Worm (Caenorhabditis elegans) whole organism, late embryonic: ENCODE results near the gene F28B1.9.

Source experiments
- C38D4.7 ChIP-seq: fragments of 200-800 bp; sonication (Bioruptor generic); optimal IDR thresholded peaks from 2 replicates; lab custom pipeline; 2018; ENCODE audit warnings: mild to moderate bottlenecking, missing genetic modification characterization, moderate library complexity, missing compliant biosample characterization
- F13H6.1 ChIP-seq: sonication (generic microtip); optimal IDR thresholded peaks from 2 replicates; lab custom pipeline; 2016; ENCODE audit warnings: missing genetic modification characterization, missing compliant biosample characterization
- lin-11 ChIP-seq: fragments of 200-800 bp; sonication (Bioruptor generic); optimal IDR thresholded peaks from 2 replicates; lab custom pipeline; 2018; ENCODE audit warnings: mild to moderate bottlenecking, missing genetic modification characterization, missing compliant biosample characterization
- pag-3 ChIP-seq: sonication (generic microtip); optimal IDR thresholded peaks from 2 replicates; lab custom pipeline; 2016; ENCODE audit warnings: missing compliant biosample characterization, missing genetic modification characterization, borderline replicate concordance
- pqm-1 ChIP-seq: sonication (generic microtip); optimal IDR thresholded peaks from 2 replicates; lab custom pipeline; 2016; ENCODE audit warnings: missing genetic modification characterization, missing compliant biosample characterization
- ref-2 ChIP-seq: sonication (generic microtip); optimal IDR thresholded peaks from 2 replicates; lab custom pipeline; 2016; ENCODE audit warnings: missing genetic modification characterization, missing compliant biosample characterization
- rnt-1 ChIP-seq: sonication (generic microtip); optimal IDR thresholded peaks from 2 replicates; lab custom pipeline; 2016; ENCODE audit warnings: missing genetic modification characterization, missing compliant biosample characterization
- tbx-2 ChIP-seq: sonication (generic microtip); optimal IDR thresholded peaks from 2 replicates; lab custom pipeline; 2016; ENCODE audit warnings: missing genetic modification characterization, missing compliant biosample characterization
- unc-42 ChIP-seq: sonication (generic microtip); optimal IDR thresholded peaks from 2 replicates; lab custom pipeline; 2016; ENCODE audit warnings: missing genotype, missing genetic modification characterization, missing compliant biosample characterization

ce11 chrV:17105483-17105882 is 43.8 kb downstream of the F28B1.9 start, which contains the start of gene ZK218.7:
- no peak for TF ChIP-seq unc-42
- no peak for TF ChIP-seq lin-11
- no peak for TF ChIP-seq C38D4.7 (GFP tag; lab: Kevin White, UChicago)
- no peak for TF ChIP-seq pag-3
- no peak for TF ChIP-seq tbx-2
- no peak for TF ChIP-seq F13H6.1 (tag; lab: Kevin White, UChicago)
- TF ChIP-seq ref-2: no peak
- no peak for TF ChIP-seq rnt-1 (tag; lab: Kevin White, UChicago)
- TF ChIP-seq pqm-1 (tag; lab: Kevin White, UChicago): no peak
